Worm (Caenorhabditis elegans): Measurements from ENCODE around the gene grl-28.
"Not testable (repeated sequence)": the region's sequence is repeated elsewhere in the genome, so short reads cannot be mapped to it uniquely, and the experiment has no call there.

DNA sequence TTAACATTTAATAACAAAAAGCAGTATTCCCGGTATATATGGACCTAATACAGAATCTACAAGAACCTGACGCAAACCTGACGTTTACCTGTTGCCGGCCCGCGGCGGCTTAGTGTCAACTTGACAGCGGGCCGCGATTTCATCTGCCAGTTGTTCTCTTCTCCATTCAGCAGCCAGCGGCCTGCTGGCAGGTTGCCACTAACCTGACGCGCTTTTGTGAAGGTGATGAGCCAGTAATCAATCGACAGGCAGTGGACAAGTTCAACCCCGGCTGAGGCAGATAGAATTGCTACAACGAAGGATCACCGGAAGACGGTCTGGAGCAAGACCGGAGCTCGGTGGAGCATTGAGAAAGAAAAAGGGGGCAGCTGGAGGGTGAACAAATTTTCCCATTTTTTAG lies 8.0 kb upstream of the grl-28 start:
- not testable (repeated sequence) for TF ChIP-seq egl-27 (tag; optimal IDR thresholded peaks at IDR 0.05); lim-7 (GFP tag; IDR thresholded peaks at IDR 0.05); zfp-2 (tag; optimal IDR thresholded peaks at IDR 0.05); nhr-11 (tag; optimal IDR thresholded peaks at IDR 0.05); Y75B8A.6 (GFP tag; IDR thresholded peaks at IDR 0.05); unc-130 (GFP tag; optimal IDR thresholded peaks at IDR 0.05); nhr-102 (tag; optimal IDR thresholded peaks at IDR 0.05); nhr-111 (GFP tag; optimal IDR thresholded peaks at IDR 0.05); fkh-10 (GFP tag; optimal IDR thresholded peaks at IDR 0.05); snpc-4 (tag; optimal IDR thresholded peaks at IDR 0.05)

All from whole organism, L4 larva.